Fruit fly (Drosophila melanogaster): ENCODE results near the gene CG18641.
A peak's percentile ranks its signal among the peaks of the same experiment; 100 is the strongest.

DNA sequence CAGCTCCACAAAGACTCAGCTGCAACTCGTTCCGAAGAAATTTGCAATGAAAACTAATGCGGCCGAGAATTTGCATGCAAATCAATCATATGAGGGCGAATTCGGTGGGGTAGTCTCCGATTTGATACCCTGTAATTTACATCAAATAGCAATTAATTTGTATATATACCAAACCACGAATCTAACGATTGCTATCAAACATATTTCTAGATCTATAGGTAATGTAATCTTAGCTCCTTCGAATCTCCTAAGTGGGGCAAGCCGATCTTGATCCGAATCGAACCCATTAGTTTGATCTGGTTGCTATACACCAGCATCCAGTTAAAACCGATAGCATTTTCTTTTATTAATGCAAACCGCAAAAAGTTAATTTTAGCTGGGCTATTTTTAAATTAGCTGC, 19.1 kb upstream of the CG18641 start:
- no peak for TF ChIP-seq Blimp-1 (GFP tag; optimal IDR thresholded peaks at IDR 0.05)
- no peak for TF ChIP-seq Sox102F (GFP tag; optimal IDR thresholded peaks at IDR 0.05)
- TF ChIP-seq Eip75B (GFP tag; optimal IDR thresholded peaks at IDR 0.05) = no peak
- TF ChIP-seq CG8632 (GFP tag; optimal IDR thresholded peaks at IDR 0.05) = no peak
- peak; percentile 60 for TF ChIP-seq Eip78C (GFP tag)
- TF ChIP-seq eg (GFP tag; IDR thresholded peaks at IDR 0.05) = peak; percentile 46; the same call in 1 of the 3 replicates
- no peak for TF ChIP-seq Met (GFP tag; optimal IDR thresholded peaks at IDR 0.05)
- peak; percentile 4 for TF ChIP-seq pdm3 (GFP tag; optimal IDR thresholded peaks at IDR 0.05)
- TF ChIP-seq CG9139 (GFP tag; optimal IDR thresholded peaks at IDR 0.05) = no peak
